Worm (Caenorhabditis elegans): ENCODE measurements around the gene dmsr-10.
A peak's percentile ranks its signal among the peaks of the same experiment; 100 is the strongest.

ce11 chrV:6810091-6810490 is 8.3 kb upstream of the dmsr-10 start:
- TF ChIP-seq tbx-2 (tag; optimal IDR thresholded peaks at IDR 0.05) (no peak), nhr-77 (tag; optimal IDR thresholded peaks at IDR 0.05) (no peak), elt-3 (tag; optimal IDR thresholded peaks at IDR 0.05) (no peak), aly-2 (tag; optimal IDR thresholded peaks at IDR 0.05) (no peak), ceh-82 (tag; optimal IDR thresholded peaks at IDR 0.05) (no peak), fkh-10 (GFP tag; optimal IDR thresholded peaks at IDR 0.05) (no peak), nhr-237 (tag; optimal IDR thresholded peaks at IDR 0.05) (no peak), ama-1 (optimal IDR thresholded peaks at IDR 0.05) (no peak), grh-1 (GFP tag; IDR thresholded peaks at IDR 0.05) (no peak), nhr-71 (tag; optimal IDR thresholded peaks at IDR 0.05) (no peak), elt-2 (tag; optimal IDR thresholded peaks at IDR 0.05) (peak; percentile 32), lin-14 (GFP tag; optimal IDR thresholded peaks at IDR 0.05) (no peak), aha-1 (tag; optimal IDR thresholded peaks at IDR 0.05) (no peak)
